Worm (Caenorhabditis elegans) whole organism, young adult: Measurements from ENCODE around the gene luc-7L3.

Source experiments
- C06A6.2 ChIP-seq: fragments of 200-800 bp; sonication (Bioruptor generic); conservative IDR thresholded peaks from 2 replicates; pipeline ENCODE4 v1.3.6; 2022; ENCODE audit warnings: missing genetic modification characterization, missing compliant biosample characterization
- F37B4.10 ChIP-seq: fragments of 200-800 bp; sonication (Bioruptor generic); IDR thresholded peaks from 2 replicates; pipeline ENCODE4 v1.3.6; 2022; ENCODE audit warnings: missing genetic modification characterization, missing compliant biosample characterization
- F39B2.1 ChIP-seq: fragments of 200-800 bp; sonication (Bioruptor generic); IDR thresholded peaks from 2 replicates; pipeline ENCODE4 v1.3.6; 2022; ENCODE audit warnings: missing genetic modification reagents, missing genetic modification characterization, missing compliant biosample characterization
- F52B5.7 ChIP-seq: sonication (generic microtip); optimal IDR thresholded peaks from 2 replicates; lab custom pipeline; 2016; ENCODE audit warnings: mild to moderate bottlenecking, missing genetic modification characterization, missing compliant biosample characterization
- F57C9.4 ChIP-seq: sonication (generic microtip); optimal IDR thresholded peaks from 2 replicates; lab custom pipeline; 2017; ENCODE audit warnings: mild to moderate bottlenecking, missing genetic modification characterization, missing compliant biosample characterization
- K12H6.12 ChIP-seq: fragments of 200-800 bp; sonication (Bioruptor generic); optimal IDR thresholded peaks from 2 replicates; lab custom pipeline; 2018; ENCODE audit warnings: mild to moderate bottlenecking, missing genetic modification characterization, missing compliant biosample characterization
- T07F8.4 ChIP-seq: sonication (generic microtip); optimal IDR thresholded peaks from 2 replicates; lab custom pipeline; 2016; ENCODE audit warnings: mild to moderate bottlenecking, missing genetic modification characterization, moderate library complexity, missing compliant biosample characterization
- T26A5.8 ChIP-seq: sonication (generic microtip); optimal IDR thresholded peaks from 2 replicates; lab custom pipeline; 2016; ENCODE audit warnings: missing genetic modification characterization, missing compliant biosample characterization
- Y79H2A.3 ChIP-seq: fragments of 200-800 bp; sonication (Bioruptor generic); conservative IDR thresholded peaks from 2 replicates; pipeline ENCODE4 v1.3.6; 2022; ENCODE audit warnings: missing genetic modification reagents, missing genetic modification characterization, missing compliant biosample characterization
- Y95B8A.8 ChIP-seq: fragments of 200-800 bp; sonication (Bioruptor generic); IDR thresholded peaks from 2 replicates; pipeline ENCODE4 v1.3.6; 2022; ENCODE audit warnings: missing genetic modification reagents, missing genetic modification characterization, missing compliant biosample characterization
- aptf-2 ChIP-seq: fragments of 200-800 bp; sonication (Bioruptor generic); conservative IDR thresholded peaks from 2 replicates; pipeline ENCODE4 v1.3.6; 2022; ENCODE audit warnings: missing genetic modification reagents, missing genetic modification characterization, missing compliant biosample characterization
- atf-7 ChIP-seq: sonication (generic microtip); optimal IDR thresholded peaks from 2 replicates; lab custom pipeline; 2017; ENCODE audit warnings: mild to moderate bottlenecking, missing genetic modification characterization, missing compliant biosample characterization
- bed-1 ChIP-seq: fragments of 200-800 bp; sonication (Bioruptor generic); IDR thresholded peaks from 2 replicates; pipeline ENCODE4 v1.3.6; 2022; ENCODE audit warnings: missing genetic modification reagents, missing genetic modification characterization, missing compliant biosample characterization
- cebp-2 ChIP-seq: fragments of 200-800 bp; sonication (Bioruptor generic); IDR thresholded peaks from 2 replicates; pipeline ENCODE4 v1.3.6; 2022; ENCODE audit warnings: missing genetic modification characterization, missing compliant biosample characterization
- ceh-100 ChIP-seq: fragments of 200-800 bp; sonication (Bioruptor generic); IDR thresholded peaks from 2 replicates; pipeline ENCODE4 v1.3.6; 2022; ENCODE audit warnings: missing genetic modification reagents, missing genetic modification characterization, missing compliant biosample characterization
- ceh-40 ChIP-seq: fragments of 200-800 bp; sonication (Bioruptor generic); IDR thresholded peaks from 2 replicates; pipeline ENCODE4 v1.3.6; 2022; ENCODE audit warnings: missing genetic modification characterization, missing compliant biosample characterization
- ceh-58 ChIP-seq: fragments of 200-800 bp; sonication (Bioruptor generic); IDR thresholded peaks from 2 replicates; pipeline ENCODE4 v1.3.6; 2022; ENCODE audit warnings: missing genetic modification characterization, missing compliant biosample characterization
- ceh-91 ChIP-seq: fragments of 200-800 bp; sonication (Bioruptor generic); IDR thresholded peaks from 2 replicates; pipeline ENCODE4 v1.3.6; 2022; ENCODE audit warnings: missing genetic modification reagents, missing genetic modification characterization, missing compliant biosample characterization
- die-1 ChIP-seq: sonication (generic microtip); optimal IDR thresholded peaks from 2 replicates; lab custom pipeline; 2016; ENCODE audit warnings: missing genotype, mild to moderate bottlenecking, missing genetic modification characterization, missing compliant biosample characterization
- dpl-1 ChIP-seq: fragments of 150-350 bp; optimal IDR thresholded peaks from 2 replicates; lab custom pipeline; 2014; ENCODE audit warnings: missing biosample characterization, missing genetic modification reagents, missing genetic modification characterization
- hlh-12 ChIP-seq: sonication (generic microtip); optimal IDR thresholded peaks from 2 replicates; lab custom pipeline; 2016; ENCODE audit warnings: missing genetic modification characterization, missing compliant biosample characterization
- hmg-1.2 ChIP-seq: fragments of 200-800 bp; sonication (Bioruptor generic); IDR thresholded peaks from 2 replicates; pipeline ENCODE4 v1.3.6; 2022; ENCODE audit warnings: missing genetic modification reagents, missing genetic modification characterization, missing compliant biosample characterization
- hrde-1 ChIP-seq: sonication (generic microtip); optimal IDR thresholded peaks from 2 replicates; lab custom pipeline; 2016; ENCODE audit warnings: missing genetic modification characterization, mild to moderate bottlenecking, missing compliant biosample characterization, moderate library complexity, missing genotype, missing genetic modification reagents, borderline replicate concordance
- hsf-1 ChIP-seq: fragments of 200-800 bp; sonication (Bioruptor generic); IDR thresholded peaks from 2 replicates; pipeline ENCODE4 v1.3.6; 2022; ENCODE audit warnings: missing genetic modification reagents, missing genetic modification characterization, missing compliant biosample characterization
- lin-26 ChIP-seq: fragments of 200-800 bp; sonication (Bioruptor generic); IDR thresholded peaks from 2 replicates; pipeline ENCODE4 v1.3.6; 2022; ENCODE audit warnings: missing genetic modification reagents, missing genetic modification characterization, missing compliant biosample characterization
- lin-54 ChIP-seq: fragments of 200-800 bp; sonication (Bioruptor generic); optimal IDR thresholded peaks from 2 replicates; lab custom pipeline; 2018; ENCODE audit warnings: mild to moderate bottlenecking, missing genetic modification characterization, missing compliant biosample characterization
- lir-1 ChIP-seq: fragments of 200-800 bp; sonication (Bioruptor generic); conservative IDR thresholded peaks from 2 replicates; pipeline ENCODE4 v1.3.6; 2022; ENCODE audit warnings: missing genetic modification reagents, missing genetic modification characterization, missing compliant biosample characterization
- mel-28 ChIP-seq: sonication (generic microtip); optimal IDR thresholded peaks from 2 replicates; lab custom pipeline; 2016; ENCODE audit warnings: borderline replicate concordance, mild to moderate bottlenecking, missing genetic modification characterization, missing compliant biosample characterization
- mxl-1 ChIP-seq: sonication (generic microtip); optimal IDR thresholded peaks from 2 replicates; lab custom pipeline; 2016; ENCODE audit warnings: missing genetic modification characterization, missing compliant biosample characterization
- nfya-1 ChIP-seq: sonication (generic microtip); optimal IDR thresholded peaks from 2 replicates; lab custom pipeline; 2017; ENCODE audit warnings: antibody characterized with exemption, missing compliant biosample characterization, missing genetic modification characterization, borderline replicate concordance; ENCODE audit not compliant: insufficient read depth
- nfya-2 ChIP-seq: fragments of 200-800 bp; sonication (Bioruptor generic); IDR thresholded peaks from 2 replicates; pipeline ENCODE4 v1.3.6; 2022; ENCODE audit warnings: missing genetic modification reagents, missing genetic modification characterization, missing compliant biosample characterization
- nhr-120 ChIP-seq: fragments of 200-800 bp; sonication (Bioruptor generic); IDR thresholded peaks from 2 replicates; pipeline ENCODE4 v1.3.6; 2022; ENCODE audit warnings: missing genetic modification characterization, missing compliant biosample characterization
- nhr-80 ChIP-seq: sonication (generic microtip); optimal IDR thresholded peaks from 2 replicates; lab custom pipeline; 2016; ENCODE audit warnings: missing genetic modification characterization, missing compliant biosample characterization
- pha-4 ChIP-seq: fragments of 150-350 bp; sonication (generic microtip); optimal IDR thresholded peaks from 2 replicates; lab custom pipeline; 2014; ENCODE audit warnings: missing biosample characterization, missing genetic modification reagents, missing genetic modification characterization
- rec-8 ChIP-seq, 2 experiments: sonication (generic microtip); optimal IDR thresholded peaks; 2 replicates each; lab custom pipeline; 2016; ENCODE audit warnings: mild to moderate bottlenecking in 2 of 2, missing genetic modification characterization in 2 of 2, missing genetic modification reagents in 2 of 2, missing genotype in 2 of 2, missing biosample characterization in 1 of 2, missing compliant biosample characterization in 1 of 2, moderate library complexity in 1 of 2
- snpc-3.4 ChIP-seq: sonication (generic microtip); optimal IDR thresholded peaks from 2 replicates; lab custom pipeline; 2017; ENCODE audit warnings: missing genetic modification characterization, mild to moderate bottlenecking, missing compliant biosample characterization, antibody characterized with exemption, moderate library complexity, missing genotype, missing genetic modification reagents
- somi-1 ChIP-seq: fragments of 200-800 bp; sonication (Bioruptor generic); optimal IDR thresholded peaks from 2 replicates; lab custom pipeline; 2018; ENCODE audit warnings: mild to moderate bottlenecking, missing genetic modification characterization, missing compliant biosample characterization
- xnd-1 ChIP-seq: sonication (generic microtip); optimal IDR thresholded peaks from 2 replicates; lab custom pipeline; 2016; ENCODE audit warnings: missing genotype, missing genetic modification reagents, missing genetic modification characterization, missing compliant biosample characterization
- ztf-22 ChIP-seq: fragments of 200-800 bp; sonication (Bioruptor generic); optimal IDR thresholded peaks from 2 replicates; lab custom pipeline; 2018; ENCODE audit warnings: mild to moderate bottlenecking, missing genetic modification characterization, moderate library complexity, missing compliant biosample characterization
- ztf-25 ChIP-seq: fragments of 200-800 bp; sonication (Bioruptor generic); IDR thresholded peaks from 2 replicates; pipeline ENCODE4 v1.3.6; 2022; ENCODE audit warnings: missing genetic modification reagents, missing genetic modification characterization, missing compliant biosample characterization
- ztf-26 ChIP-seq: sonication (generic microtip); optimal IDR thresholded peaks from 2 replicates; lab custom pipeline; 2017; ENCODE audit warnings: missing genetic modification characterization, missing compliant biosample characterization
- ztf-6 ChIP-seq: fragments of 200-800 bp; sonication (Bioruptor generic); IDR thresholded peaks from 2 replicates; pipeline ENCODE4 v1.3.6; 2022; ENCODE audit warnings: missing genetic modification reagents, missing genetic modification characterization, missing compliant biosample characterization

luc-7L3 gene

ce11 chrII:73329-73728 is 24.5 kb downstream of the luc-7L3 start (continued):
- TF ChIP-seq hrde-1 (tag; lab: Kevin White, UChicago) = no peak
- TF ChIP-seq, all 124 proteins: peak for 0

ce11 chrII:69354-69753 is 28.5 kb downstream of the luc-7L3 start, which contains the start of gene egl-26:
egl-26 (plus strand) TSS chrII:69654.
- TF ChIP-seq F37B4.10 (GFP tag; lab: Robert Waterston, UW) (no peak), cebp-2 (no peak), atf-7 (tag; lab: Kevin White, UChicago) (no peak), F57C9.4 (no peak), ztf-6 (GFP tag; lab: Robert Waterston, UW) (no peak), F39B2.1 (no peak), mel-28 (tag; lab: Kevin White, UChicago) (no peak), C06A6.2 (no peak), Y95B8A.8 (GFP tag; lab: Robert Waterston, UW) (no peak), F52B5.7 (tag; lab: Kevin White, UChicago) (no peak), ztf-22 (no peak), ztf-26 (tag; lab: Kevin White, UChicago) (no peak), ceh-58 (no peak)

DNA sequence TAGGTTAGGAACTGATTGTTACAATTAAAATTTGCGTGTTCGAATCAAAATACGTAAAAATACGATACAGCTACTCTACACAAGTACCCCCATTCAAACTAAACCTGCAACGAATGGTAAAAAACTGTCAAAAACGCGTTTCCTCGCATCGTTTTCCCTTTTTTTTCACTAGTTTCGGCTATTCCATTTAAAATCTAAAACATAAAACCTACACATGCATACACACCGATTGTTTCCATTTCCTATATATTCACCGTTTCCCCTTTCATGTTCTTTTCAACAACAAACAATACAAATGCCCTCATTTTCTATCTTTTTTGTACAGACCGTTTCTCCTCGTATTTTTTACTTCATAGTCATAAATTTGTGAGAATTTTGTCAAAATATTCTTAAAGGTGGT is 29.1 kb downstream of the luc-7L3 start:
- TF ChIP-seq somi-1 (GFP tag; lab: Kevin White, UChicago) (no peak), nhr-80 (tag; lab: Kevin White, UChicago) (no peak), ceh-40 (GFP tag; lab: Robert Waterston, UW) (no peak), T26A5.8 (tag; lab: Kevin White, UChicago) (no peak), lin-26 (GFP tag; lab: Robert Waterston, UW) (no peak), mel-28 (tag; lab: Kevin White, UChicago) (no peak), dpl-1 (no peak), T07F8.4 (tag; lab: Kevin White, UChicago) (no peak), hrde-1 (tag; lab: Kevin White, UChicago) (no peak), die-1 (tag; lab: Kevin White, UChicago) (no peak), F57C9.4 (no peak), rec-8 (tag; optimal IDR thresholded peaks at IDR 0.05; lab: Kevin White, UChicago) (no peak), K12H6.12 (tag; lab: Kevin White, UChicago) (no peak), hlh-12 (tag; lab: Kevin White, UChicago) (no peak), nfya-1 (tag; lab: Kevin White, UChicago) (no peak), nhr-120 (GFP tag; lab: Robert Waterston, UW) (no peak), lin-54 (no peak)

ce11 chrII:67663-68062 is 30.2 kb downstream of the luc-7L3 start:
- TF ChIP-seq lin-54 = no peak
- TF ChIP-seq lir-1 (GFP tag; lab: Robert Waterston, UW) = no peak
- no peak for TF ChIP-seq nfya-2 (GFP tag; lab: Robert Waterston, UW)
- TF ChIP-seq ztf-25 = no peak
- no peak for TF ChIP-seq xnd-1 (tag; lab: Kevin White, UChicago)
- TF ChIP-seq ztf-6 (GFP tag; lab: Robert Waterston, UW) = no peak
- no peak for TF ChIP-seq F39B2.1
- no peak for TF ChIP-seq ceh-91 (GFP tag; lab: Robert Waterston, UW)
- TF ChIP-seq ceh-100 = no peak
- TF ChIP-seq aptf-2 (GFP tag; lab: Robert Waterston, UW) = no peak
- TF ChIP-seq snpc-3.4 = no peak
- TF ChIP-seq bed-1 = no peak
- TF ChIP-seq nhr-120 (GFP tag; lab: Robert Waterston, UW) = no peak
- no peak for TF ChIP-seq hmg-1.2 (GFP tag; lab: Robert Waterston, UW)
- no peak for TF ChIP-seq mxl-1
- no peak for TF ChIP-seq Y79H2A.3 (GFP tag; lab: Robert Waterston, UW)
- no peak for TF ChIP-seq hsf-1 (GFP tag; lab: Robert Waterston, UW)
- TF ChIP-seq F37B4.10 (GFP tag; lab: Robert Waterston, UW) = no peak
- TF ChIP-seq pha-4 = no peak
